Worm (Caenorhabditis elegans) whole organism, mixed stage, embryonic: ENCODE data around the gene pqn-84.

Source experiments
- M03D4.4 ChIP-seq: sonication (generic microtip); optimal IDR thresholded peaks from 2 replicates; lab custom pipeline; 2017; ENCODE audit warnings: mild to moderate bottlenecking, missing genetic modification characterization, missing compliant biosample characterization
- bed-3 ChIP-seq: fragments of 200-800 bp; sonication (Bioruptor generic); optimal IDR thresholded peaks from 3 replicates; lab custom pipeline; 2018; ENCODE audit warnings: mild to moderate bottlenecking, missing genetic modification characterization, moderate library complexity, missing compliant biosample characterization
- blmp-1 ChIP-seq: fragments of 150-350 bp; optimal IDR thresholded peaks from 2 replicates; lab custom pipeline; 2014; ENCODE audit warnings: missing biosample characterization, missing genetic modification characterization
- ceh-39 ChIP-seq: fragments of 150-350 bp; optimal IDR thresholded peaks from 2 replicates; lab custom pipeline; 2014; ENCODE audit warnings: missing biosample characterization, missing genetic modification characterization
- ceh-43 ChIP-seq: fragments of 200-800 bp; sonication (Bioruptor generic); optimal IDR thresholded peaks from 2 replicates; lab custom pipeline; 2018; ENCODE audit warnings: mild to moderate bottlenecking, missing genetic modification characterization, moderate library complexity, missing compliant biosample characterization
- ceh-83 ChIP-seq: fragments of 200-800 bp; sonication (Bioruptor generic); optimal IDR thresholded peaks from 2 replicates; lab custom pipeline; 2018; ENCODE audit warnings: mild to moderate bottlenecking, missing genetic modification characterization, missing compliant biosample characterization
- drap-1 ChIP-seq: fragments of 200-800 bp; sonication (Bioruptor generic); optimal IDR thresholded peaks from 3 replicates; lab custom pipeline; 2018; ENCODE audit warnings: mild to moderate bottlenecking, missing genetic modification characterization, missing compliant biosample characterization
- elt-1 ChIP-seq: sonication (generic microtip); optimal IDR thresholded peaks from 2 replicates; lab custom pipeline; 2017; ENCODE audit warnings: missing genetic modification characterization, mild to moderate bottlenecking, missing compliant biosample characterization, antibody characterized with exemption, moderate library complexity, borderline replicate concordance; ENCODE audit not compliant: insufficient read depth
- elt-3 ChIP-seq: fragments of 150-350 bp; optimal IDR thresholded peaks from 2 replicates; lab custom pipeline; 2014; ENCODE audit warnings: missing biosample characterization, missing genetic modification characterization
- flh-1 ChIP-seq: fragments of 200-800 bp; sonication (Bioruptor generic); optimal IDR thresholded peaks from 2 replicates; lab custom pipeline; 2018; ENCODE audit warnings: mild to moderate bottlenecking, missing genetic modification characterization, moderate library complexity, missing compliant biosample characterization
- ham-2 ChIP-seq: fragments of 200-800 bp; sonication (Bioruptor generic); optimal IDR thresholded peaks from 2 replicates; lab custom pipeline; 2018; ENCODE audit warnings: mild to moderate bottlenecking, missing genetic modification characterization, missing compliant biosample characterization
- hlh-1 ChIP-seq: fragments of 150-350 bp; optimal IDR thresholded peaks from 2 replicates; lab custom pipeline; 2014; ENCODE audit warnings: missing biosample characterization, missing genetic modification reagents, missing genetic modification characterization
- lin-13 ChIP-seq: fragments of 150-350 bp; optimal IDR thresholded peaks from 2 replicates; lab custom pipeline; 2014; ENCODE audit warnings: missing biosample characterization, missing genetic modification characterization
- lin-32 ChIP-seq: fragments of 200-800 bp; sonication (Bioruptor generic); optimal IDR thresholded peaks from 2 replicates; lab custom pipeline; 2018; ENCODE audit warnings: mild to moderate bottlenecking, missing genetic modification characterization, missing compliant biosample characterization
- lsy-2 ChIP-seq: fragments of 150-350 bp; optimal IDR thresholded peaks from 2 replicates; lab custom pipeline; 2014; ENCODE audit warnings: missing biosample characterization, missing genetic modification characterization
- mep-1 ChIP-seq: fragments of 150-350 bp; optimal IDR thresholded peaks from 2 replicates; lab custom pipeline; 2017; ENCODE audit warnings: missing biosample characterization, missing genetic modification reagents, missing genetic modification characterization, inconsistent platforms
- mls-2 ChIP-seq: sonication (generic microtip); optimal IDR thresholded peaks from 2 replicates; lab custom pipeline; 2016; ENCODE audit warnings: mild to moderate bottlenecking, missing genetic modification characterization, moderate library complexity, missing compliant biosample characterization
- nhr-2 ChIP-seq: fragments of 150-350 bp; optimal IDR thresholded peaks from 2 replicates; lab custom pipeline; 2014; ENCODE audit warnings: missing biosample characterization, missing genetic modification characterization
- nhr-237 ChIP-seq: fragments of 150-350 bp; optimal IDR thresholded peaks from 2 replicates; lab custom pipeline; 2014; ENCODE audit warnings: missing biosample characterization, missing genetic modification characterization
- nhr-28 ChIP-seq: fragments of 150-350 bp; optimal IDR thresholded peaks from 2 replicates; lab custom pipeline; 2014; ENCODE audit warnings: missing biosample characterization, missing genetic modification characterization
- pha-4 ChIP-seq: fragments of 150-350 bp; optimal IDR thresholded peaks from 2 replicates; lab custom pipeline; 2018; ENCODE audit warnings: missing biosample characterization, missing genetic modification reagents, missing genetic modification characterization
- sem-2 ChIP-seq: fragments of 200-800 bp; sonication (Bioruptor generic); optimal IDR thresholded peaks from 2 replicates; lab custom pipeline; 2018; ENCODE audit warnings: mild to moderate bottlenecking, missing genetic modification characterization, missing compliant biosample characterization
- snpc-4 ChIP-seq: fragments of 150-350 bp; optimal IDR thresholded peaks from 2 replicates; lab custom pipeline; 2014; ENCODE audit warnings: missing biosample characterization, missing genetic modification characterization
- sptf-1 ChIP-seq: sonication (generic microtip); optimal IDR thresholded peaks from 2 replicates; lab custom pipeline; 2017; ENCODE audit warnings: mild to moderate bottlenecking, missing genetic modification characterization, moderate library complexity, missing compliant biosample characterization
- tbx-8 ChIP-seq: fragments of 200-800 bp; sonication (Bioruptor generic); optimal IDR thresholded peaks from 2 replicates; lab custom pipeline; 2018; ENCODE audit warnings: mild to moderate bottlenecking, missing genetic modification characterization, moderate library complexity, missing compliant biosample characterization
- unc-120 ChIP-seq: sonication (generic microtip); optimal IDR thresholded peaks from 2 replicates; lab custom pipeline; 2017; ENCODE audit warnings: missing genetic modification characterization, missing compliant biosample characterization; ENCODE audit not compliant: poor library complexity, severe bottlenecking
- unc-39 ChIP-seq: fragments of 150-350 bp; optimal IDR thresholded peaks from 2 replicates; lab custom pipeline; 2014; ENCODE audit warnings: missing biosample characterization, missing genetic modification characterization
- unc-62 ChIP-seq: fragments of 150-350 bp; optimal IDR thresholded peaks from 2 replicates; lab custom pipeline; 2014; ENCODE audit warnings: missing biosample characterization, missing genetic modification reagents, missing genetic modification characterization
- ztf-11 ChIP-seq: fragments of 150-350 bp; optimal IDR thresholded peaks from 2 replicates; lab custom pipeline; 2014; ENCODE audit warnings: missing biosample characterization, missing genetic modification characterization

Gene pqn-84

ce11 chrIII:11730312-11730711, 30.3 kb downstream of the pqn-84 start, which contains the start of gene Y41C4A.18:
Gene Y41C4A.18 (plus strand): TSS chrIII:11730612.
- no peak for TF ChIP-seq lsy-2 (tag; lab: Kevin White, UChicago)
- no peak for TF ChIP-seq elt-3 (tag; lab: Kevin White, UChicago)
- TF ChIP-seq ceh-83 (GFP tag; lab: Kevin White, UChicago), result no peak
- no peak for TF ChIP-seq ham-2 (GFP tag; lab: Kevin White, UChicago)
- TF ChIP-seq sptf-1 (tag; lab: Kevin White, UChicago), result no peak
- no peak for TF ChIP-seq flh-1 (GFP tag; lab: Kevin White, UChicago)
- TF ChIP-seq unc-120 (tag; lab: Kevin White, UChicago), result no peak
- TF ChIP-seq snpc-4 (tag; lab: Kevin White, UChicago), result no peak
- no peak for TF ChIP-seq mls-2
- TF ChIP-seq tbx-8 (GFP tag; lab: Kevin White, UChicago), result no peak
- no peak for TF ChIP-seq ceh-39
- no peak for TF ChIP-seq unc-62 (GFP tag; lab: Kevin White, UChicago)
- TF ChIP-seq elt-1, result no peak
- TF ChIP-seq sem-2 (GFP tag; lab: Kevin White, UChicago), result no peak
- no peak for TF ChIP-seq pha-4 (tag; lab: Kevin White, UChicago)
- no peak for TF ChIP-seq lin-13 (tag; lab: Kevin White, UChicago)
- TF ChIP-seq nhr-2, result no peak
- no peak for TF ChIP-seq nhr-28 (tag; lab: Kevin White, UChicago)
- TF ChIP-seq lin-32 (GFP tag; lab: Kevin White, UChicago), result no peak
- TF ChIP-seq bed-3, result no peak
- TF ChIP-seq, all 35 proteins: peak for 0

- TF ChIP-seq elt-3 (tag; lab: Kevin White, UChicago) (no peak), tbx-8 (GFP tag; lab: Kevin White, UChicago) (no peak), ceh-43 (GFP tag; lab: Kevin White, UChicago) (no peak), ham-2 (GFP tag; lab: Kevin White, UChicago) (no peak), blmp-1 (tag; lab: Kevin White, UChicago) (no peak), nhr-2 (no peak), ztf-11 (tag; lab: Kevin White, UChicago) (no peak), drap-1 (GFP tag; lab: Kevin White, UChicago) (no peak), nhr-28 (tag; lab: Kevin White, UChicago) (no peak), unc-39 (tag; lab: Kevin White, UChicago) (no peak), flh-1 (GFP tag; lab: Kevin White, UChicago) (no peak), ceh-83 (GFP tag; lab: Kevin White, UChicago) (no peak), bed-3 (no peak), M03D4.4 (tag; lab: Kevin White, UChicago) (no peak), unc-62 (GFP tag; lab: Kevin White, UChicago) (no peak), sem-2 (GFP tag; lab: Kevin White, UChicago) (no peak), elt-1 (no peak)
Observed at ce11 chrIII:11730850-11731249, 30.8 kb downstream of the pqn-84 start.

ce11 chrIII:11731491-11731890, 31.4 kb downstream of the pqn-84 start:
- no peak for TF ChIP-seq hlh-1
- TF ChIP-seq nhr-28 (tag; lab: Kevin White, UChicago), result no peak
- TF ChIP-seq snpc-4 (tag; lab: Kevin White, UChicago), result no peak

- TF ChIP-seq bed-3, result no peak
- no peak for TF ChIP-seq unc-62 (GFP tag; lab: Kevin White, UChicago)
- no peak for TF ChIP-seq lin-13 (tag; lab: Kevin White, UChicago)
- TF ChIP-seq snpc-4 (tag; lab: Kevin White, UChicago), result no peak
- no peak for TF ChIP-seq unc-120 (tag; lab: Kevin White, UChicago)
- TF ChIP-seq nhr-28 (tag; lab: Kevin White, UChicago), result no peak
- no peak for TF ChIP-seq lsy-2 (tag; lab: Kevin White, UChicago)
- no peak for TF ChIP-seq mls-2
- TF ChIP-seq pha-4 (tag; lab: Kevin White, UChicago), result no peak
- no peak for TF ChIP-seq nhr-2
- no peak for TF ChIP-seq tbx-8 (GFP tag; lab: Kevin White, UChicago)
- TF ChIP-seq ceh-83 (GFP tag; lab: Kevin White, UChicago), result no peak
- no peak for TF ChIP-seq sem-2 (GFP tag; lab: Kevin White, UChicago)
- no peak for TF ChIP-seq lin-32 (GFP tag; lab: Kevin White, UChicago)
Observed at ce11 chrIII:11732056-11732455, 32.0 kb downstream of the pqn-84 start, which contains the start of gene Y41C4A.21. Gene Y41C4A.21 (plus strand): TSS chrIII:11732356.

- TF ChIP-seq lin-13 (tag; lab: Kevin White, UChicago) (no peak), lsy-2 (tag; lab: Kevin White, UChicago) (no peak), sem-2 (GFP tag; lab: Kevin White, UChicago) (no peak), nhr-237 (no peak), mep-1 (tag; lab: Kevin White, UChicago) (no peak)
- TF ChIP-seq, all 35 proteins: peak for 0
Observed at ce11 chrIII:11732943-11733342, 32.9 kb downstream of the pqn-84 start.
